Fruit fly (Drosophila melanogaster) whole organism, adult: ENCODE results near the gene CG17344.

ENCODE experiments used
- CG11617 ChIP-seq: fragments of 200-800 bp; sonication (Bioruptor generic); optimal IDR thresholded peaks from 2 replicates; lab custom pipeline; 2017; ENCODE audit warnings: mild to moderate bottlenecking, missing biosample characterization, missing genetic modification reagents, missing genetic modification characterization
- CG12768 ChIP-seq: fragments of 200-800 bp; sonication (Bioruptor generic); optimal IDR thresholded peaks from 2 replicates; lab custom pipeline; 2017; ENCODE audit warnings: missing biosample characterization, missing genetic modification characterization, mild to moderate bottlenecking, moderate library complexity, missing genetic modification reagents
- CG14711 ChIP-seq: fragments of 200-800 bp; sonication (Bioruptor generic); optimal IDR thresholded peaks from 2 replicates; lab custom pipeline; 2018; ENCODE audit warnings: missing biosample characterization, mild to moderate bottlenecking, missing genetic modification characterization, moderate library complexity
- CG1620 ChIP-seq: fragments of 200-800 bp; sonication (Bioruptor generic); optimal IDR thresholded peaks from 2 replicates; lab custom pipeline; 2016; ENCODE audit warnings: missing biosample characterization, missing genetic modification characterization
- CG33017 ChIP-seq: fragments of 200-800 bp; sonication (Bioruptor generic); optimal IDR thresholded peaks from 2 replicates; lab custom pipeline; 2018; ENCODE audit warnings: missing biosample characterization, mild to moderate bottlenecking, missing genetic modification characterization, moderate library complexity
- CG5204 ChIP-seq: fragments of 200-800 bp; sonication (Bioruptor generic); optimal IDR thresholded peaks from 2 replicates; lab custom pipeline; 2016; ENCODE audit warnings: missing biosample characterization, missing genetic modification characterization
- CG7045 ChIP-seq: fragments of 200-800 bp; sonication (Bioruptor generic); optimal IDR thresholded peaks from 2 replicates; lab custom pipeline; 2017; ENCODE audit warnings: missing biosample characterization, mild to moderate bottlenecking, missing genetic modification characterization
- CG7101 ChIP-seq: fragments of 200-800 bp; sonication (Bioruptor generic); optimal IDR thresholded peaks from 2 replicates; lab custom pipeline; 2018; ENCODE audit warnings: missing biosample characterization, mild to moderate bottlenecking, missing genetic modification characterization, moderate library complexity
- Clk ChIP-seq: fragments of 200-800 bp; sonication (Bioruptor generic); optimal IDR thresholded peaks from 2 replicates; lab custom pipeline; 2017; ENCODE audit warnings: missing biosample characterization, missing genetic modification characterization
- Crg-1 ChIP-seq: fragments of 200-800 bp; sonication (Bioruptor generic); optimal IDR thresholded peaks from 2 replicates; lab custom pipeline; 2016; ENCODE audit warnings: missing biosample characterization, missing genetic modification characterization
- Hr96 ChIP-seq: fragments of 200-800 bp; sonication (Bioruptor generic); optimal IDR thresholded peaks from 2 replicates; lab custom pipeline; 2016; ENCODE audit warnings: missing biosample characterization, missing genetic modification characterization
- Mnt ChIP-seq: fragments of 200-800 bp; sonication (Bioruptor generic); optimal IDR thresholded peaks from 2 replicates; lab custom pipeline; 2016; ENCODE audit warnings: missing biosample characterization, mild to moderate bottlenecking, missing genetic modification characterization
- bab1 ChIP-seq: fragments of 200-800 bp; sonication (Bioruptor generic); optimal IDR thresholded peaks from 3 replicates; lab custom pipeline; 2019; ENCODE audit warnings: missing biosample characterization, mild to moderate bottlenecking, missing genetic modification characterization, moderate library complexity
- cic ChIP-seq: fragments of 200-800 bp; sonication (Bioruptor generic); optimal IDR thresholded peaks from 2 replicates; lab custom pipeline; 2017; ENCODE audit warnings: missing biosample characterization, mild to moderate bottlenecking, missing genetic modification characterization, moderate library complexity
- cnc ChIP-seq, 2 experiments: fragments of >200 bp; optimal IDR thresholded peaks; 2 replicates each; lab custom pipeline; 2017
- kay ChIP-seq: fragments of 200-800 bp; sonication (Bioruptor generic); peaks from one replicate; lab custom pipeline; 2016; ENCODE audit warnings: missing biosample characterization, missing genetic modification characterization, borderline replicate concordance
- ovo ChIP-seq: fragments of 200-800 bp; sonication (Bioruptor generic); optimal IDR thresholded peaks from 2 replicates; lab custom pipeline; 2016; ENCODE audit warnings: missing biosample characterization, missing genetic modification characterization
- pad ChIP-seq: fragments of 200-800 bp; sonication (Bioruptor generic); optimal IDR thresholded peaks from 3 replicates; lab custom pipeline; 2017; ENCODE audit warnings: missing biosample characterization, missing genetic modification characterization, mild to moderate bottlenecking, moderate library complexity, missing genetic modification reagents
- tj ChIP-seq: fragments of 200-800 bp; sonication (Bioruptor generic); optimal IDR thresholded peaks from 3 replicates; lab custom pipeline; 2017; ENCODE audit warnings: missing biosample characterization, mild to moderate bottlenecking, missing genetic modification characterization, moderate library complexity
- toe ChIP-seq: fragments of 200-800 bp; sonication (Bioruptor generic); optimal IDR thresholded peaks from 2 replicates; lab custom pipeline; 2016; ENCODE audit warnings: missing biosample characterization, missing genetic modification characterization

Gene CG17344

dm6 chr2L:19078928-19079327 lies 22.9 kb upstream of the CG17344 start, which contains the start of gene CG10700:
TSS of gene CG10700 (minus strand) at chr2L:19079028.
- no peak for TF ChIP-seq CG7045 (GFP tag; lab: Kevin White, UChicago)
- no peak for TF ChIP-seq Clk
- TF ChIP-seq CG1620: no peak
- no peak for TF ChIP-seq cnc (optimal IDR thresholded peaks at IDR 0.05; lab: Kevin White, UChicago)
- TF ChIP-seq kay (GFP tag; lab: Kevin White, UChicago): no peak
- no peak for TF ChIP-seq CG12768 (GFP tag; lab: Kevin White, UChicago)
- no peak for TF ChIP-seq CG14711 (tag; lab: Kevin White, UChicago)
- TF ChIP-seq tj (GFP tag; lab: Kevin White, UChicago): no peak
- no peak for TF ChIP-seq CG33017 (tag; lab: Kevin White, UChicago)
- no peak for TF ChIP-seq CG5204 (GFP tag; lab: Kevin White, UChicago)
- no peak for TF ChIP-seq Hr96 (GFP tag; lab: Kevin White, UChicago)

- TF ChIP-seq CG7101 (tag; lab: Kevin White, UChicago) (no peak), kay (GFP tag; lab: Kevin White, UChicago) (peak; percentile 7)
These were observed 22.1 kb upstream of the CG17344 start for dm6 chr2L:19079742-19080141.

- TF ChIP-seq pad (GFP tag; lab: Kevin White, UChicago): peak; percentile 79
- TF ChIP-seq CG33017 (tag; lab: Kevin White, UChicago): no peak
These were observed 18.5 kb upstream of the CG17344 start for dm6 chr2L:19083320-19083764.

- TF ChIP-seq CG7101 (tag; lab: Kevin White, UChicago): no peak
- TF ChIP-seq tj (GFP tag; lab: Kevin White, UChicago): no peak
- TF ChIP-seq CG12768 (GFP tag; lab: Kevin White, UChicago): no peak
- TF ChIP-seq bab1 (GFP tag; lab: Kevin White, UChicago): no peak
- TF ChIP-seq CG14711 (tag; lab: Kevin White, UChicago): no peak
- TF ChIP-seq CG5204 (GFP tag; lab: Kevin White, UChicago): no peak
- TF ChIP-seq Hr96 (GFP tag; lab: Kevin White, UChicago): no peak
- no peak for TF ChIP-seq cic (GFP tag; lab: Kevin White, UChicago)
These were observed 12.9 kb upstream of the CG17344 start for dm6 chr2L:19088895-19089294.

dm6 chr2L:19089385-19089784 lies 12.5 kb upstream of the CG17344 start:
- TF ChIP-seq CG7101 (tag; lab: Kevin White, UChicago): no peak
- TF ChIP-seq Hr96 (GFP tag; lab: Kevin White, UChicago): no peak
- TF ChIP-seq CG12768 (GFP tag; lab: Kevin White, UChicago): no peak
- TF ChIP-seq CG14711 (tag; lab: Kevin White, UChicago): no peak
- no peak for TF ChIP-seq pad (GFP tag; lab: Kevin White, UChicago)
- no peak for TF ChIP-seq CG11617 (GFP tag; lab: Kevin White, UChicago)
- no peak for TF ChIP-seq CG7045 (GFP tag; lab: Kevin White, UChicago)
- TF ChIP-seq CG5204 (GFP tag; lab: Kevin White, UChicago): no peak
- TF ChIP-seq Mnt (GFP tag; lab: Kevin White, UChicago): no peak
- TF ChIP-seq Clk: no peak
- no peak for TF ChIP-seq cnc (optimal IDR thresholded peaks at IDR 0.05; lab: Kevin White, UChicago)
- TF ChIP-seq bab1 (GFP tag; lab: Kevin White, UChicago): no peak
- TF ChIP-seq ovo: no peak
- TF ChIP-seq cic (GFP tag; lab: Kevin White, UChicago): no peak
- TF ChIP-seq Crg-1 (GFP tag; lab: Kevin White, UChicago): no peak
- no peak for TF ChIP-seq CG1620

- no peak for TF ChIP-seq kay (GFP tag; lab: Kevin White, UChicago)
- no peak for TF ChIP-seq CG7045 (GFP tag; lab: Kevin White, UChicago)
These were observed 8.0 kb upstream of the CG17344 start for dm6 chr2L:19093868-19094267.

dm6 chr2L:19096361-19096760 lies 5.5 kb upstream of the CG17344 start:
- TF ChIP-seq pad (GFP tag; lab: Kevin White, UChicago) (no peak), Clk (no peak), toe (GFP tag; lab: Kevin White, UChicago) (no peak), CG5204 (GFP tag; lab: Kevin White, UChicago) (no peak), cnc (optimal IDR thresholded peaks at IDR 0.05; lab: Kevin White, UChicago) (no peak), CG14711 (tag; lab: Kevin White, UChicago) (no peak)

dm6 chr2L:19097374-19097773 lies 4.5 kb upstream of the CG17344 start:
- TF ChIP-seq Clk: no peak
- no peak for TF ChIP-seq pad (GFP tag; lab: Kevin White, UChicago)
- TF ChIP-seq Mnt (GFP tag; lab: Kevin White, UChicago): no peak
- no peak for TF ChIP-seq bab1 (GFP tag; lab: Kevin White, UChicago)
- no peak for TF ChIP-seq ovo
- no peak for TF ChIP-seq cnc (optimal IDR thresholded peaks at IDR 0.05; lab: Kevin White, UChicago)
- TF ChIP-seq CG11617 (GFP tag; lab: Kevin White, UChicago): no peak
- TF ChIP-seq CG33017 (tag; lab: Kevin White, UChicago): no peak
- no peak for TF ChIP-seq toe (GFP tag; lab: Kevin White, UChicago)
- TF ChIP-seq CG5204 (GFP tag; lab: Kevin White, UChicago): no peak
- TF ChIP-seq Hr96 (GFP tag; lab: Kevin White, UChicago): no peak
- no peak for TF ChIP-seq kay (GFP tag; lab: Kevin White, UChicago)
- TF ChIP-seq CG7045 (GFP tag; lab: Kevin White, UChicago): no peak
- TF ChIP-seq CG12768 (GFP tag; lab: Kevin White, UChicago): no peak
- TF ChIP-seq Crg-1 (GFP tag; lab: Kevin White, UChicago): no peak
- TF ChIP-seq tj (GFP tag; lab: Kevin White, UChicago): no peak
- no peak for TF ChIP-seq CG7101 (tag; lab: Kevin White, UChicago)
- TF ChIP-seq CG14711 (tag; lab: Kevin White, UChicago): no peak
- TF ChIP-seq CG1620: no peak
